Worm (Caenorhabditis elegans): ENCODE results near the gene F47F2.3.

F47F2.3 gene

ce11 chrX:3938950-3939349, 43.5 kb upstream of the F47F2.3 start, which contains the start of gene T19D2.3:
Gene T19D2.3, plus strand, starts transcription at chrX:3939250.
- TF ChIP-seq ceh-28 (tag; optimal IDR thresholded peaks at IDR 0.05) = no peak
- no peak for TF ChIP-seq nhr-25 (tag; optimal IDR thresholded peaks at IDR 0.05)
- no peak for TF ChIP-seq eor-1 (tag; optimal IDR thresholded peaks at IDR 0.05)
- no peak for TF ChIP-seq pqm-1 (tag; optimal IDR thresholded peaks at IDR 0.05)
- TF ChIP-seq nhr-237 (tag; optimal IDR thresholded peaks at IDR 0.05) = no peak
- no peak for TF ChIP-seq tbx-2 (tag; optimal IDR thresholded peaks at IDR 0.05)
- no peak for TF ChIP-seq lin-15B (tag; optimal IDR thresholded peaks at IDR 0.05)
- no peak for TF ChIP-seq egl-5 (tag; optimal IDR thresholded peaks at IDR 0.05)
- TF ChIP-seq R02D3.7 (tag; optimal IDR thresholded peaks at IDR 0.05) = no peak
- TF ChIP-seq ZK546.5 (tag; optimal IDR thresholded peaks at IDR 0.05) = no peak
- TF ChIP-seq ceh-16 (tag; optimal IDR thresholded peaks at IDR 0.05) = no peak
- TF ChIP-seq unc-39 (tag; optimal IDR thresholded peaks at IDR 0.05) = no peak
- no peak for TF ChIP-seq nhr-77 (tag; optimal IDR thresholded peaks at IDR 0.05)
- no peak for TF ChIP-seq aly-2 (tag; optimal IDR thresholded peaks at IDR 0.05)
- TF ChIP-seq nhr-67 (tag; optimal IDR thresholded peaks at IDR 0.05) = no peak

ce11 chrX:3937884-3938283, 42.4 kb upstream of the F47F2.3 start:
- TF ChIP-seq nhr-25 (tag; optimal IDR thresholded peaks at IDR 0.05) = no peak
- no peak for TF ChIP-seq skn-1 (tag; optimal IDR thresholded peaks at IDR 0.05)
- no peak for TF ChIP-seq zag-1 (tag; optimal IDR thresholded peaks at IDR 0.05)
- TF ChIP-seq nhr-76 (tag; optimal IDR thresholded peaks at IDR 0.05) = no peak
- no peak for TF ChIP-seq tbx-2 (tag; optimal IDR thresholded peaks at IDR 0.05)
- TF ChIP-seq egl-5 (tag; optimal IDR thresholded peaks at IDR 0.05) = no peak
- TF ChIP-seq ceh-16 (tag; optimal IDR thresholded peaks at IDR 0.05) = no peak
- no peak for TF ChIP-seq unc-62 (GFP tag; optimal IDR thresholded peaks at IDR 0.05)
- TF ChIP-seq lin-39 (tag; optimal IDR thresholded peaks at IDR 0.05) = no peak
- no peak for TF ChIP-seq nfya-1 (tag; optimal IDR thresholded peaks at IDR 0.05; ENCODE audit: insufficient read depth)
- no peak for TF ChIP-seq ceh-9 (tag; optimal IDR thresholded peaks at IDR 0.05)
- no peak for TF ChIP-seq egl-27 (tag; optimal IDR thresholded peaks at IDR 0.05)

- TF ChIP-seq nhr-25 (tag; optimal IDR thresholded peaks at IDR 0.05) (no peak), ceh-16 (tag; optimal IDR thresholded peaks at IDR 0.05) (no peak), hmg-11 (tag; optimal IDR thresholded peaks at IDR 0.05) (no peak), lsy-12 (tag; optimal IDR thresholded peaks at IDR 0.05) (no peak)
Observed at ce11 chrX:3937483-3937882, 42.0 kb upstream of the F47F2.3 start.

ce11 chrX:3932694-3933093, 37.2 kb upstream of the F47F2.3 start:
- TF ChIP-seq unc-62 (GFP tag; optimal IDR thresholded peaks at IDR 0.05) (no peak), mml-1 (tag; optimal IDR thresholded peaks at IDR 0.05) (no peak), pqm-1 (tag; optimal IDR thresholded peaks at IDR 0.05) (no peak), elt-1 (tag; optimal IDR thresholded peaks at IDR 0.05) (peak; percentile 65), nhr-25 (tag; optimal IDR thresholded peaks at IDR 0.05) (peak; percentile 52), egl-27 (tag; optimal IDR thresholded peaks at IDR 0.05) (peak; percentile 66), elt-3 (tag; optimal IDR thresholded peaks at IDR 0.05) (peak in 1 of 3 experiments; percentile 65)

- TF ChIP-seq ztf-11 (tag; optimal IDR thresholded peaks at IDR 0.05) = no peak
- no peak for TF ChIP-seq sea-2 (GFP tag; optimal IDR thresholded peaks at IDR 0.05)
- TF ChIP-seq R02D3.7 (tag; optimal IDR thresholded peaks at IDR 0.05) = no peak
- TF ChIP-seq nhr-25 (tag; optimal IDR thresholded peaks at IDR 0.05) = no peak
- TF ChIP-seq nhr-11 (tag; optimal IDR thresholded peaks at IDR 0.05) = no peak
- TF ChIP-seq elt-3 (tag; optimal IDR thresholded peaks at IDR 0.05) = no peak
Observed at ce11 chrX:3931350-3931749, 35.9 kb upstream of the F47F2.3 start, which contains the start of gene adt-3. Gene adt-3, plus strand, starts transcription at chrX:3931650.

ce11 chrX:3925776-3926175, 30.3 kb upstream of the F47F2.3 start, which contains the start of gene T22B2.1:
Gene T22B2.1, plus strand, starts transcription at chrX:3926076.
- TF ChIP-seq ama-1 (optimal IDR thresholded peaks at IDR 0.05) (no peak), ztf-4 (tag; optimal IDR thresholded peaks at IDR 0.05) (no peak), zag-1 (tag; optimal IDR thresholded peaks at IDR 0.05) (no peak), nhr-11 (tag; optimal IDR thresholded peaks at IDR 0.05) (no peak), egl-5 (tag; optimal IDR thresholded peaks at IDR 0.05) (no peak), fos-1 (tag; optimal IDR thresholded peaks at IDR 0.05) (no peak), nfya-1 (tag; optimal IDR thresholded peaks at IDR 0.05; ENCODE audit: insufficient read depth) (no peak), nhr-28 (tag; optimal IDR thresholded peaks at IDR 0.05) (no peak), nhr-23 (tag; optimal IDR thresholded peaks at IDR 0.05) (no peak), ceh-28 (tag; optimal IDR thresholded peaks at IDR 0.05) (no peak), eor-1 (tag; optimal IDR thresholded peaks at IDR 0.05) (no peak)

Data from whole organism, L3 larva.